Fruit fly (Drosophila melanogaster) whole organism: Measurements from ENCODE around the gene kst.

ENCODE experiments used
- CG8478 ChIP-seq: fragments of >200 bp; optimal IDR thresholded peaks from 2 replicates; lab custom pipeline; 2018; ENCODE audit warnings: inconsistent platforms
- Dll ChIP-seq: fragments of >200 bp; optimal IDR thresholded peaks from 2 replicates; lab custom pipeline; 2017
- pan ChIP-seq: fragments of >200 bp; optimal IDR thresholded peaks from 2 replicates; lab custom pipeline; 2017
- psq ChIP-seq: fragments of >200 bp; optimal IDR thresholded peaks from 2 replicates; lab custom pipeline; 2017
- usp ChIP-seq: fragments of >200 bp; optimal IDR thresholded peaks from 2 replicates; lab custom pipeline; 2017; ENCODE audit warnings: missing biosample characterization, missing genetic modification characterization, mixed read lengths

- no peak for TF ChIP-seq Dll
- no peak for TF ChIP-seq pan
- no peak for TF ChIP-seq usp (GFP tag; lab: Kevin White, UChicago)
- TF ChIP-seq psq (lab: Kevin White, UChicago): no peak
- no peak for TF ChIP-seq CG8478 (lab: Kevin White, UChicago)
Observed at dm6 chr3L:3397849-3398248, 61.2 kb downstream of the kst start.
